Fruit fly (Drosophila melanogaster): ENCODE measurements around the gene mthl6.

DNA sequence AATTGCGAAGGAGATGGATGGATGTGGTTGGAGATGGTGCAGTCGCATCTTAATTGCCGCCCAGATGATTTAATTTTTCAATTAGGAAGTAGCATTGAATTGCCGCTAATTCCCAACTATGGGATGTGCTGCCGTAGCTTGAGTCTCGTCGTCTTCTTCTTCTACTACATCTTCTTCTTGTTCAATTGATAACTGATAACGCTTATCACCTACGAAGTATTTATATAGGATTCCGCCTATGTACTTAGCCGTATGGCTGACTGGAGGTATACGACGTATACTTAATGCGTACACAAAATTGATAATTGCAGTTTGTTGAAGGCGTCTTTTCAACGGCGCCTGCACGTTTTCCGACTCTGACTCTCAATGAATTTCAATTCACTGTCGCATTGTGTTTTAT is 34.9 kb downstream of the mthl6 start:
- no peak for TF ChIP-seq Hr96 (GFP tag; optimal IDR thresholded peaks at IDR 0.05)
- no peak for TF ChIP-seq ovo (GFP tag; optimal IDR thresholded peaks at IDR 0.05)
- no peak for TF ChIP-seq CG5204 (GFP tag; optimal IDR thresholded peaks at IDR 0.05)
- TF ChIP-seq CG14711 (tag; optimal IDR thresholded peaks at IDR 0.05) = no peak
- no peak for TF ChIP-seq toe (GFP tag; optimal IDR thresholded peaks at IDR 0.05)
- no peak for TF ChIP-seq pad (GFP tag; optimal IDR thresholded peaks at IDR 0.05)
- TF ChIP-seq Crg-1 (GFP tag; optimal IDR thresholded peaks at IDR 0.05) = no peak
- TF ChIP-seq kay (GFP tag; ENCODE audit: borderline replicate concordance) = no peak
